Worm (Caenorhabditis elegans): ENCODE results near the gene rpl-11.2.

ce11 chrX:2266366-2266765, 23.9 kb upstream of the rpl-11.2 start:
- TF ChIP-seq ztf-29 (GFP tag; IDR thresholded peaks at IDR 0.05) (no peak), flt-1 (GFP tag; IDR thresholded peaks at IDR 0.05) (no peak), tab-1 (GFP tag; IDR thresholded peaks at IDR 0.05) (no peak), cog-1 (tag; optimal IDR thresholded peaks at IDR 0.05) (no peak), ref-1 (GFP tag; conservative IDR thresholded peaks at IDR 0.05) (no peak)
